Worm (Caenorhabditis elegans): ENCODE results near the gene sca-1.
"Not testable (repeated sequence)": the region's sequence is repeated elsewhere in the genome, so short reads cannot be mapped to it uniquely, and the experiment has no call there.

sca-1 gene

DNA sequence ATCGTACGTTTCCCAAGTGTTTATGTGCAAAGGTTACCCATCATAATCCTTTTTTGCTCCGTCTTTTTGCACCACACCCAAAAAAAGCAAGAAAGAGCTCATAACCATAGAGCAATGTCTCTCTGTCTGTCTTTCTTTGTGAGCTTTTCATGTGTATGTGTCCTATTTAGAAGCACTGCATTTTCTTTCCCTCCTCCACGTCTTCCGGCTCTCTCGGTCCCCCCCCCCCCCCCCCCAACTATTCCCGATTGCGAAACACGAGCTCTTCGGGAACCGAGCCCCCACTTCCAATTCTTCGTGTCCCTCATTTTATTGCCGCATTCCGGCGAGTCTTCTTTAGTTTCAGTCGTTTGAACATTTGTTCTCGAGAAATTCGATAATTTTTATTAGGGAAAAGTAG lies 9.8 kb downstream of the sca-1 start:
- TF ChIP-seq ztf-11 (tag; optimal IDR thresholded peaks at IDR 0.05) = no peak
- TF ChIP-seq ham-2 (GFP tag; optimal IDR thresholded peaks at IDR 0.05) = no peak
- TF ChIP-seq mls-2 (tag; optimal IDR thresholded peaks at IDR 0.05) = peak; percentile 6
- no peak for TF ChIP-seq mab-5 (tag; optimal IDR thresholded peaks at IDR 0.05)
- peak; percentile 9 for TF ChIP-seq sptf-1 (tag; optimal IDR thresholded peaks at IDR 0.05)

DNA sequence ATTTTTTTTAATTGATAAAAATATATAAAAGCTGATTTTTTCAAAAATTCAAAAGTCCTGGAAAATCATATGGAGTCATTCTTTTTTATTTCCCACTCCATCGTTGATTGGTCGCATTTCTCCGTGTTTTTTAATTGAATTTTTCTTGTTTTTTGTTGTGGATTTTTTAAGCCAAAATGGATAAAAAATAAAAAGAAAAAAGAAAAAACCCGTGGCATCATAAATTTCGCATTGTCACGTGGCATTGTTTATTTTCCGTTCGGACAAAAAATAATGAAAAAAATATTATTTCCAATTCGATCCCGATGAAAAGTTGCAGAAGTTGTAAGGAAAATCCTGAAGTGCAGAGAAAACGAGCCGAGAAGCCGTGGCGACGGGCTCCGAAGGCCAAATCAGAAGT lies 11.0 kb downstream of the sca-1 start, which contains the start of gene klp-7:
Gene klp-7, plus strand, starts transcription at position 301 of the 400 bp plus-strand sequence.
- TF ChIP-seq unc-39, M03D4.4, hlh-1 (tag; optimal IDR thresholded peaks at IDR 0.05): not testable (repeated sequence)

DNA sequence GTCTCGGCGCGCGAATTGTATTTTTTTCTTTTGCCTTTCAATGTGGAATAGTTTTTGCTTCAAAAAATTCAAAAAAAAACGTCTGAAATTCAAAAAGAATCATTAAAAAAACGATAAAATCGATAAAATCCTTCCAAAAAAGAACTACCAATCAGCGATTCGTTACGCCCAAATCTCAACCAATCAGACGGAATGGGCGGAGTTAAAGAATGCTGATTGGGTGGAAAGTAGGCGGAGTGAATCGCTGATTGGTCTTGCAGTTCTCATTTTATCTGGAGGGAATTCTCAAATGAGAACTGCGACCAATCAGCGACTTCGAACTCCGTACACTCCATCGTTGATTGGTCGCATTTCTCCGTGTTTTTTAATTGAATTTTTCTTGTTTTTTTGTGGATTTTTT lies 11.5 kb downstream of the sca-1 start:
- TF ChIP-seq bed-3 (GFP tag; optimal IDR thresholded peaks at IDR 0.05) (no peak), elt-1 (tag; optimal IDR thresholded peaks at IDR 0.05; ENCODE audit: borderline replicate concordance, insufficient read depth) (no peak), flh-1 (GFP tag; optimal IDR thresholded peaks at IDR 0.05) (no peak), lsy-2 (tag; optimal IDR thresholded peaks at IDR 0.05) (no peak), unc-39 (tag; optimal IDR thresholded peaks at IDR 0.05) (no peak), M03D4.4 (tag; optimal IDR thresholded peaks at IDR 0.05) (no peak), elt-3 (tag; optimal IDR thresholded peaks at IDR 0.05) (no peak), pha-4 (tag; optimal IDR thresholded peaks at IDR 0.05) (no peak), nhr-28 (tag; optimal IDR thresholded peaks at IDR 0.05) (no peak), blmp-1 (tag; optimal IDR thresholded peaks at IDR 0.05) (no peak), lin-13 (tag; optimal IDR thresholded peaks at IDR 0.05) (no peak), sem-2 (GFP tag; optimal IDR thresholded peaks at IDR 0.05) (no peak), ceh-83 (GFP tag; optimal IDR thresholded peaks at IDR 0.05) (no peak), unc-120 (tag; optimal IDR thresholded peaks at IDR 0.05; ENCODE audit: poor library complexity, severe bottlenecking) (no peak), ztf-11 (tag; optimal IDR thresholded peaks at IDR 0.05) (no peak), ceh-43 (GFP tag; optimal IDR thresholded peaks at IDR 0.05) (no peak), tbx-8 (GFP tag; optimal IDR thresholded peaks at IDR 0.05) (no peak), nhr-76 (tag; optimal IDR thresholded peaks at IDR 0.05) (no peak), unc-62 (GFP tag; optimal IDR thresholded peaks at IDR 0.05) (no peak)

- TF ChIP-seq pha-4 (tag; optimal IDR thresholded peaks at IDR 0.05) = no peak
- TF ChIP-seq bed-3 (GFP tag; optimal IDR thresholded peaks at IDR 0.05) = no peak
- TF ChIP-seq unc-120 (tag; optimal IDR thresholded peaks at IDR 0.05; ENCODE audit: poor library complexity, severe bottlenecking) = no peak
- no peak for TF ChIP-seq lin-13 (tag; optimal IDR thresholded peaks at IDR 0.05)
- no peak for TF ChIP-seq drap-1 (GFP tag; optimal IDR thresholded peaks at IDR 0.05)
- no peak for TF ChIP-seq ceh-39 (tag; optimal IDR thresholded peaks at IDR 0.05)
- no peak for TF ChIP-seq nhr-12 (tag; optimal IDR thresholded peaks at IDR 0.05)
- TF ChIP-seq unc-62 (GFP tag; optimal IDR thresholded peaks at IDR 0.05) = peak; percentile 60
- no peak for TF ChIP-seq sptf-1 (tag; optimal IDR thresholded peaks at IDR 0.05)
- no peak for TF ChIP-seq ham-2 (GFP tag; optimal IDR thresholded peaks at IDR 0.05)
- TF ChIP-seq mep-1 (tag; optimal IDR thresholded peaks at IDR 0.05) = no peak
- TF ChIP-seq sem-2 (GFP tag; optimal IDR thresholded peaks at IDR 0.05) = no peak
- TF ChIP-seq hlh-1 (tag; optimal IDR thresholded peaks at IDR 0.05) = peak; percentile 25
These were observed 14.6 kb downstream of the sca-1 start, which contains the start of gene K11D9.3 for ce11 chrIII:10802032-10802431. K11D9.3 (minus strand) TSS chrIII:10802212.

DNA sequence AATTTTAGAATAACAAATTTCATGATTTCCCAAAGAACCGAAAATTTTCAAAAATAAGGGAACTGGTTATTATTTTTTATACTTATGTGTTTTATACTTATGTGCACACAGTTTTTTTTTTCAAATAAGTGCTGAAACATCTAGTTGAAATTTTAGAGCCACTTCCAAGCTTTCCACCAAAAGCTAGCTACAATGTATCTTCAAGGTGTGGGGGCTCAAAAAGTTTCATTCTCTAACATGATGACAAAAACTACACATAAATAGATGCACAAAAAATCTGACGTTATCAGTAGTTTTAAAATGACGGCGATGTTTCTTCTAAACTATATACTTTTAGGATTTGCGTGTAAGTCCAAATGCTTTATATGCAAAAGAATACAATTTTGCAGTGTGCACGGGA lies 22.6 kb downstream of the sca-1 start, which contains the start of gene clec-163:
Gene clec-163, plus strand, starts transcription at position 301 of the 400 bp plus-strand sequence.
- TF ChIP-seq ceh-39 (tag; optimal IDR thresholded peaks at IDR 0.05) = no peak
- TF ChIP-seq sptf-1 (tag; optimal IDR thresholded peaks at IDR 0.05) = no peak
- TF ChIP-seq lsy-2 (tag; optimal IDR thresholded peaks at IDR 0.05) = no peak
- no peak for TF ChIP-seq unc-120 (tag; optimal IDR thresholded peaks at IDR 0.05; ENCODE audit: poor library complexity, severe bottlenecking)
- no peak for TF ChIP-seq ceh-43 (GFP tag; optimal IDR thresholded peaks at IDR 0.05)
- TF ChIP-seq blmp-1 (tag; optimal IDR thresholded peaks at IDR 0.05) = no peak
- no peak for TF ChIP-seq tbx-8 (GFP tag; optimal IDR thresholded peaks at IDR 0.05)
- TF ChIP-seq zip-8 (tag; optimal IDR thresholded peaks at IDR 0.05) = no peak
- TF ChIP-seq unc-39 (tag; optimal IDR thresholded peaks at IDR 0.05) = no peak
- TF ChIP-seq mab-5 (tag; optimal IDR thresholded peaks at IDR 0.05) = no peak
- no peak for TF ChIP-seq nhr-76 (tag; optimal IDR thresholded peaks at IDR 0.05)
- TF ChIP-seq nhr-2 (tag; optimal IDR thresholded peaks at IDR 0.05) = no peak
- no peak for TF ChIP-seq mep-1 (tag; optimal IDR thresholded peaks at IDR 0.05)
- TF ChIP-seq bed-3 (GFP tag; optimal IDR thresholded peaks at IDR 0.05) = no peak
- TF ChIP-seq ztf-11 (tag; optimal IDR thresholded peaks at IDR 0.05) = no peak

Measured in whole organism, mixed stage, embryonic.